Fruit fly (Drosophila melanogaster): Measurements from ENCODE around the gene CG7322.

CG7322 gene

dm6 chrX:18843229-18844033 is 14.1 kb downstream of the CG7322 start, which contains the start of gene htk (continued):
- TF ChIP-seq vnd (GFP tag; IDR thresholded peaks at IDR 0.05; ENCODE audit: partially characterized antibody) (peak; percentile 77), ewg (GFP tag; optimal IDR thresholded peaks at IDR 0.05) (peak; percentile 40), BEAF-32 (GFP tag; optimal IDR thresholded peaks at IDR 0.05) (peak; percentile 96), row (GFP tag; IDR thresholded peaks at IDR 0.05) (peak; percentile 58; the same call in 2 of the 3 replicates), Dad (GFP tag; optimal IDR thresholded peaks at IDR 0.05) (peak; percentile 43), MTF-1 (GFP tag; optimal IDR thresholded peaks at IDR 0.05; ENCODE audit: borderline replicate concordance) (peak; percentile 70), CG8944 (GFP tag; optimal IDR thresholded peaks at IDR 0.05) (peak; percentile 75), Poxn (GFP tag; IDR thresholded peaks at IDR 0.05) (no peak), lilli (GFP tag; optimal IDR thresholded peaks at IDR 0.05) (peak; percentile 80), CG13775 (GFP tag; optimal IDR thresholded peaks at IDR 0.05) (peak; percentile 40), slbo (GFP tag; IDR thresholded peaks at IDR 0.05) (peak; percentile 81), D19A (tag; optimal IDR thresholded peaks at IDR 0.05) (peak; percentile 46), CG8281 (tag; optimal IDR thresholded peaks at IDR 0.05) (no peak), NFAT (GFP tag; IDR thresholded peaks at IDR 0.05) (peak; percentile 86), CG11456 (GFP tag; IDR thresholded peaks at IDR 0.05) (peak; percentile 95), CG10654 (GFP tag; optimal IDR thresholded peaks at IDR 0.05) (peak; percentile 65), cato (GFP tag; optimal IDR thresholded peaks at IDR 0.05; ENCODE audit: borderline replicate concordance) (no peak), CG4707 (GFP tag; optimal IDR thresholded peaks at IDR 0.05) (peak; percentile 12), CG17361 (GFP tag; IDR thresholded peaks at IDR 0.05) (peak; percentile 76), wdn (GFP tag; IDR thresholded peaks at IDR 0.05) (no peak), C15 (GFP tag; IDR thresholded peaks at IDR 0.05) (no peak), bsh (GFP tag; optimal IDR thresholded peaks at IDR 0.05) (peak in 1 of 2 experiments; percentile 41), Dek (tag; optimal IDR thresholded peaks at IDR 0.05) (peak; percentile 57), YL-1 (GFP tag; optimal IDR thresholded peaks at IDR 0.05) (peak; percentile 74), CG11398 (GFP tag; optimal IDR thresholded peaks at IDR 0.05) (peak; percentile 31), CkIIα-i1 (GFP tag; IDR thresholded peaks at IDR 0.05) (no peak), sqz (GFP tag; optimal IDR thresholded peaks at IDR 0.05) (no peak), CG34224 (GFP tag; IDR thresholded peaks at IDR 0.05; ENCODE audit: partially characterized antibody) (peak; percentile 82), CG33213 (GFP tag; optimal IDR thresholded peaks at IDR 0.05) (peak; percentile 80), CG5180 (GFP tag; optimal IDR thresholded peaks at IDR 0.05) (no peak), Rfx (GFP tag; IDR thresholded peaks at IDR 0.05) (peak; percentile 89), ap (GFP tag; IDR thresholded peaks at IDR 0.05) (0 out of 2 replicates have a peak, but pooled peaks have one; percentile 7), H15 (GFP tag; IDR thresholded peaks at IDR 0.05) (0 out of 3 replicates have a peak, but pooled peaks have one; percentile 55), Mad (GFP tag; optimal IDR thresholded peaks at IDR 0.05) (peak; percentile 61), vfl (GFP tag; optimal IDR thresholded peaks at IDR 0.05) (peak; percentile 18), CG9797 (GFP tag; optimal IDR thresholded peaks at IDR 0.05) (peak; percentile 39), CG1233 (GFP tag; optimal IDR thresholded peaks at IDR 0.05) (peak; percentile 24), CG17328 (GFP tag; IDR thresholded peaks at IDR 0.05) (peak; percentile 64), CG4404 (GFP tag; IDR thresholded peaks at IDR 0.05) (no peak), da (GFP tag; optimal IDR thresholded peaks at IDR 0.05) (peak; percentile 64), Dp (GFP tag; optimal IDR thresholded peaks at IDR 0.05) (peak; percentile 59), CG31441 (GFP tag; IDR thresholded peaks at IDR 0.05) (peak; percentile 40; the same call in 1 of the 2 replicates), CG1647 (GFP tag; optimal IDR thresholded peaks at IDR 0.05) (peak; percentile 2), CG6654 (GFP tag; optimal IDR thresholded peaks at IDR 0.05) (no peak), schlank (tag; optimal IDR thresholded peaks at IDR 0.05) (no peak), CG32532 (GFP tag; IDR thresholded peaks at IDR 0.05) (peak; percentile 87), luna (GFP tag; optimal IDR thresholded peaks at IDR 0.05) (peak; percentile 34), sob (GFP tag; IDR thresholded peaks at IDR 0.05) (peak; percentile 79), Max (GFP tag; optimal IDR thresholded peaks at IDR 0.05) (peak; percentile 13)
